Worm (Caenorhabditis elegans) whole organism, young adult: ENCODE measurements around the gene F16G10.14.

Experiments
- F23B12.7 ChIP-seq: sonication (generic microtip); optimal IDR thresholded peaks from 2 replicates; lab custom pipeline; 2017; ENCODE audit warnings: missing genetic modification characterization, mild to moderate bottlenecking, missing compliant biosample characterization, antibody characterized with exemption, moderate library complexity; ENCODE audit not compliant: insufficient read depth
- F57A8.1 ChIP-seq: fragments of 200-800 bp; sonication (Bioruptor generic); optimal IDR thresholded peaks from 2 replicates; lab custom pipeline; 2018; ENCODE audit warnings: mild to moderate bottlenecking, missing genetic modification characterization, moderate library complexity, missing compliant biosample characterization
- T26A5.8 ChIP-seq: sonication (generic microtip); optimal IDR thresholded peaks from 2 replicates; lab custom pipeline; 2016; ENCODE audit warnings: missing genetic modification characterization, missing compliant biosample characterization
- ama-1 ChIP-seq, 3 experiments: fragments of 150-350 bp in 1 of 3; sonication (generic microtip) in 2 of 3; optimal IDR thresholded peaks; 2 replicates each; lab custom pipeline; 2014 to 2018; ENCODE audit warnings: missing biosample characterization in 2 of 3, missing genetic modification characterization in 2 of 3, missing genetic modification reagents in 2 of 3
- ceh-79 ChIP-seq: sonication (generic microtip); optimal IDR thresholded peaks from 2 replicates; lab custom pipeline; 2017; ENCODE audit warnings: mild to moderate bottlenecking, missing genetic modification characterization, missing compliant biosample characterization
- egrh-3 ChIP-seq: fragments of 200-800 bp; sonication (Bioruptor generic); IDR thresholded peaks from 2 replicates; pipeline ENCODE4 v1.3.6; 2022; ENCODE audit warnings: missing genetic modification reagents, missing genetic modification characterization, missing compliant biosample characterization
- him-1 ChIP-seq: sonication (generic microtip); optimal IDR thresholded peaks from 2 replicates; lab custom pipeline; 2016; ENCODE audit warnings: missing genotype, missing genetic modification reagents, missing genetic modification characterization, missing compliant biosample characterization
- nfyb-1 ChIP-seq: fragments of 200-800 bp; sonication (Bioruptor generic); IDR thresholded peaks from 2 replicates; pipeline ENCODE4 v1.3.6; 2022; ENCODE audit warnings: missing genetic modification reagents, missing genetic modification characterization, missing compliant biosample characterization
- nhr-90 ChIP-seq: sonication (generic microtip); optimal IDR thresholded peaks from 2 replicates; lab custom pipeline; 2016; ENCODE audit warnings: missing genotype, mild to moderate bottlenecking, missing genetic modification characterization, missing compliant biosample characterization

ce11 chrII:2352546-2352945, 46.2 kb downstream of the F16G10.14 start, which contains the start of gene F43C11.10:
- TF ChIP-seq him-1 (tag; lab: Kevin White, UChicago) (no peak), ama-1 (optimal IDR thresholded peaks at IDR 0.05; lab: Kevin White, UChicago) (no peak), ama-1 (GFP tag; optimal IDR thresholded peaks at IDR 0.05; lab: Kevin White, UChicago) (no peak), ceh-79 (tag; lab: Kevin White, UChicago) (no peak), nfyb-1 (GFP tag; lab: Robert Waterston, UW) (no peak), T26A5.8 (tag; lab: Kevin White, UChicago) (no peak), nhr-90 (tag; lab: Kevin White, UChicago) (no peak), F57A8.1 (GFP tag; lab: Kevin White, UChicago) (no peak), egrh-3 (GFP tag; lab: Robert Waterston, UW) (no peak), F23B12.7 (tag; lab: Kevin White, UChicago) (no peak)
